Fruit fly (Drosophila melanogaster): ENCODE results near the gene inaF-C.

dm6 chrX:11684462-11684861 is 47.1 kb downstream of the inaF-C start:
- TF ChIP-seq pad (GFP tag; optimal IDR thresholded peaks at IDR 0.05) (no peak), Crg-1 (GFP tag; optimal IDR thresholded peaks at IDR 0.05) (peak; percentile 23), CG33017 (tag; optimal IDR thresholded peaks at IDR 0.05) (no peak), CG1620 (GFP tag; optimal IDR thresholded peaks at IDR 0.05) (no peak), kay (GFP tag; ENCODE audit: borderline replicate concordance) (peak; percentile 55), toe (GFP tag; optimal IDR thresholded peaks at IDR 0.05) (no peak), CG7045 (GFP tag; optimal IDR thresholded peaks at IDR 0.05) (no peak), bab1 (GFP tag; optimal IDR thresholded peaks at IDR 0.05) (peak; percentile 44), cic (GFP tag; optimal IDR thresholded peaks at IDR 0.05) (no peak), Hr96 (GFP tag; optimal IDR thresholded peaks at IDR 0.05) (no peak), CG5204 (GFP tag; optimal IDR thresholded peaks at IDR 0.05) (no peak), CG12768 (GFP tag; optimal IDR thresholded peaks at IDR 0.05) (no peak), CG11617 (GFP tag; optimal IDR thresholded peaks at IDR 0.05) (peak; percentile 19), Clk (GFP tag; optimal IDR thresholded peaks at IDR 0.05) (no peak)
